Fruit fly (Drosophila melanogaster) whole organism, adult: ENCODE results near the gene Yip1d1.

Experiments
- CG12768 ChIP-seq: fragments of 200-800 bp; sonication (Bioruptor generic); optimal IDR thresholded peaks from 2 replicates; lab custom pipeline; 2017; ENCODE audit warnings: missing biosample characterization, missing genetic modification characterization, mild to moderate bottlenecking, moderate library complexity, missing genetic modification reagents
- CG14711 ChIP-seq: fragments of 200-800 bp; sonication (Bioruptor generic); optimal IDR thresholded peaks from 2 replicates; lab custom pipeline; 2018; ENCODE audit warnings: missing biosample characterization, mild to moderate bottlenecking, missing genetic modification characterization, moderate library complexity
- CG1620 ChIP-seq: fragments of 200-800 bp; sonication (Bioruptor generic); optimal IDR thresholded peaks from 2 replicates; lab custom pipeline; 2016; ENCODE audit warnings: missing biosample characterization, missing genetic modification characterization
- CG5204 ChIP-seq: fragments of 200-800 bp; sonication (Bioruptor generic); optimal IDR thresholded peaks from 2 replicates; lab custom pipeline; 2016; ENCODE audit warnings: missing biosample characterization, missing genetic modification characterization
- CG7045 ChIP-seq: fragments of 200-800 bp; sonication (Bioruptor generic); optimal IDR thresholded peaks from 2 replicates; lab custom pipeline; 2017; ENCODE audit warnings: missing biosample characterization, mild to moderate bottlenecking, missing genetic modification characterization
- CG7101 ChIP-seq: fragments of 200-800 bp; sonication (Bioruptor generic); optimal IDR thresholded peaks from 2 replicates; lab custom pipeline; 2018; ENCODE audit warnings: missing biosample characterization, mild to moderate bottlenecking, missing genetic modification characterization, moderate library complexity
- Mnt ChIP-seq: fragments of 200-800 bp; sonication (Bioruptor generic); optimal IDR thresholded peaks from 2 replicates; lab custom pipeline; 2016; ENCODE audit warnings: missing biosample characterization, mild to moderate bottlenecking, missing genetic modification characterization
- kay ChIP-seq: fragments of 200-800 bp; sonication (Bioruptor generic); peaks from one replicate; lab custom pipeline; 2016; ENCODE audit warnings: missing biosample characterization, missing genetic modification characterization, borderline replicate concordance
- ovo ChIP-seq: fragments of 200-800 bp; sonication (Bioruptor generic); optimal IDR thresholded peaks from 2 replicates; lab custom pipeline; 2016; ENCODE audit warnings: missing biosample characterization, missing genetic modification characterization
- pad ChIP-seq: fragments of 200-800 bp; sonication (Bioruptor generic); optimal IDR thresholded peaks from 3 replicates; lab custom pipeline; 2017; ENCODE audit warnings: missing biosample characterization, missing genetic modification characterization, mild to moderate bottlenecking, moderate library complexity, missing genetic modification reagents
- tj ChIP-seq: fragments of 200-800 bp; sonication (Bioruptor generic); optimal IDR thresholded peaks from 3 replicates; lab custom pipeline; 2017; ENCODE audit warnings: missing biosample characterization, mild to moderate bottlenecking, missing genetic modification characterization, moderate library complexity
- toe ChIP-seq: fragments of 200-800 bp; sonication (Bioruptor generic); optimal IDR thresholded peaks from 2 replicates; lab custom pipeline; 2016; ENCODE audit warnings: missing biosample characterization, missing genetic modification characterization

Gene Yip1d1

dm6 chr2L:12969569-12969968, 30.9 kb downstream of the Yip1d1 start:
- TF ChIP-seq Mnt (GFP tag; lab: Kevin White, UChicago) = no peak
- TF ChIP-seq tj (GFP tag; lab: Kevin White, UChicago) = no peak

- TF ChIP-seq tj (GFP tag; lab: Kevin White, UChicago) = no peak
- no peak for TF ChIP-seq CG5204 (GFP tag; lab: Kevin White, UChicago)
- no peak for TF ChIP-seq CG12768 (GFP tag; lab: Kevin White, UChicago)
- TF ChIP-seq CG1620 = no peak
- no peak for TF ChIP-seq Mnt (GFP tag; lab: Kevin White, UChicago)
- no peak for TF ChIP-seq CG7101
- TF ChIP-seq CG14711 = no peak
- TF ChIP-seq kay (GFP tag; lab: Kevin White, UChicago) = no peak
- no peak for TF ChIP-seq ovo (GFP tag; lab: Kevin White, UChicago)
- no peak for TF ChIP-seq pad
These were observed 34.1 kb downstream of the Yip1d1 start, which contains the start of gene CG16800 for dm6 chr2L:12966290-12966689. CG16800 (plus strand) TSS chr2L:12966590.

DNA sequence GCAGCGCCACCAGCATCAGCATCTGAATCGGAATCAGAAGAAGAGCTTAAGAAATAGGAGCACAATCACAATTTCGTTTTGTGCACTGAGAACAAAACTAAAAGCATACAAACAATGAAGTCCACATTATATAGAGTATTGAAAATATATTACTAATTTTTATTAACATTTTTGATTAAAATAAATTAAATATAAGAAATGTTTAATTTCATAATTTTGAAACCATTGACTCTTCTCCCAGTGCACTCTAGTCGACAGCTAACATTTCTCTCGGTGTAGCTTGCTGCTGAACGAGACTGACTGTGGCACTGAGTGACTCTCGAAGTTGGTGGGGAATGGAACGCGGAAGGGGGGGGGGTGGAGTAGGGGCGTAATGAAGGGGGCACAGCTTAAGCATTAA, 49.8 kb downstream of the Yip1d1 start:
- TF ChIP-seq toe (GFP tag; lab: Kevin White, UChicago) (no peak), ovo (GFP tag; lab: Kevin White, UChicago) (no peak), CG12768 (GFP tag; lab: Kevin White, UChicago) (no peak), CG7045 (GFP tag; lab: Kevin White, UChicago) (no peak), pad (no peak), CG5204 (GFP tag; lab: Kevin White, UChicago) (no peak), tj (GFP tag; lab: Kevin White, UChicago) (no peak), Mnt (GFP tag; lab: Kevin White, UChicago) (no peak)
